Fruit fly (Drosophila melanogaster): ENCODE measurements around the gene CG32026.

DNA sequence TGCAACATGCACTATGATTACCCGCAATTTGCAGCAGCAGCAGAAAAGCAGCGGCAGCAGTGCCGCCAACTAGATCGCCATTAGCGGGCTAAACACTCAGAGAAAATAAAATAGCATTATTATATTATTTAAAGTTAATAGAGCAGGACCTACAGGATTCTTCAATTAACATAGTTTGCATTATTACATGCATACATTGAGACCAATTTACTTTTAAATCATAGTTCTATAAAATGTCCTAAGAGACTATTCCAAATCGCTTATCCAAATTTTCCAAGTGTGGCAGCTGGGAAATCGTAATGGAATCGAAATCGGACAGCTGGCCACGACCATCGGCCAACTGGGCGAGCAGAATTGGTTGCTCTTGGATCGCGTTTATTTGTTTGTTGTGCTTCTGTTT is 34.3 kb downstream of the CG32026 start:
- TF ChIP-seq psq (optimal IDR thresholded peaks at IDR 0.05) (no peak), ttk (optimal IDR thresholded peaks at IDR 0.05) (no peak)
